Worm (Caenorhabditis elegans) whole organism, mixed stage, embryonic: ENCODE data around the gene C01G10.15.
A peak's percentile ranks its signal among the peaks of the same experiment; 100 is the strongest.
"Not testable (repeated sequence)": the region's sequence is repeated elsewhere in the genome, so short reads cannot be mapped to it uniquely, and the experiment has no call there.

Experiments
- bed-3 ChIP-seq: fragments of 200-800 bp; sonication (Bioruptor generic); optimal IDR thresholded peaks from 3 replicates; lab custom pipeline; 2018; ENCODE audit warnings: mild to moderate bottlenecking, missing genetic modification characterization, moderate library complexity, missing compliant biosample characterization
- blmp-1 ChIP-seq: fragments of 150-350 bp; optimal IDR thresholded peaks from 2 replicates; lab custom pipeline; 2014; ENCODE audit warnings: missing biosample characterization, missing genetic modification characterization
- ceh-83 ChIP-seq: fragments of 200-800 bp; sonication (Bioruptor generic); optimal IDR thresholded peaks from 2 replicates; lab custom pipeline; 2018; ENCODE audit warnings: mild to moderate bottlenecking, missing genetic modification characterization, missing compliant biosample characterization
- ces-1 ChIP-seq: fragments of 150-350 bp; optimal IDR thresholded peaks from 2 replicates; lab custom pipeline; 2014; ENCODE audit warnings: missing biosample characterization, missing genetic modification reagents, missing genetic modification characterization
- cnd-1 ChIP-seq: fragments of 200-800 bp; sonication (Bioruptor generic); optimal IDR thresholded peaks from 2 replicates; lab custom pipeline; 2018; ENCODE audit warnings: mild to moderate bottlenecking, missing genetic modification characterization, missing compliant biosample characterization
- elt-1 ChIP-seq: sonication (generic microtip); optimal IDR thresholded peaks from 2 replicates; lab custom pipeline; 2017; ENCODE audit warnings: missing genetic modification characterization, mild to moderate bottlenecking, missing compliant biosample characterization, antibody characterized with exemption, moderate library complexity, borderline replicate concordance; ENCODE audit not compliant: insufficient read depth
- elt-3 ChIP-seq: fragments of 150-350 bp; optimal IDR thresholded peaks from 2 replicates; lab custom pipeline; 2014; ENCODE audit warnings: missing biosample characterization, missing genetic modification characterization
- flh-1 ChIP-seq: fragments of 200-800 bp; sonication (Bioruptor generic); optimal IDR thresholded peaks from 2 replicates; lab custom pipeline; 2018; ENCODE audit warnings: mild to moderate bottlenecking, missing genetic modification characterization, moderate library complexity, missing compliant biosample characterization
- ham-2 ChIP-seq: fragments of 200-800 bp; sonication (Bioruptor generic); optimal IDR thresholded peaks from 2 replicates; lab custom pipeline; 2018; ENCODE audit warnings: mild to moderate bottlenecking, missing genetic modification characterization, missing compliant biosample characterization
- hlh-1 ChIP-seq: fragments of 150-350 bp; optimal IDR thresholded peaks from 2 replicates; lab custom pipeline; 2014; ENCODE audit warnings: missing biosample characterization, missing genetic modification reagents, missing genetic modification characterization
- lin-32 ChIP-seq: fragments of 200-800 bp; sonication (Bioruptor generic); optimal IDR thresholded peaks from 2 replicates; lab custom pipeline; 2018; ENCODE audit warnings: mild to moderate bottlenecking, missing genetic modification characterization, missing compliant biosample characterization
- lsy-2 ChIP-seq: fragments of 150-350 bp; optimal IDR thresholded peaks from 2 replicates; lab custom pipeline; 2014; ENCODE audit warnings: missing biosample characterization, missing genetic modification characterization
- mab-5 ChIP-seq: fragments of 150-350 bp; optimal IDR thresholded peaks from 2 replicates; lab custom pipeline; 2014; ENCODE audit warnings: missing biosample characterization, missing genetic modification characterization
- mep-1 ChIP-seq: fragments of 150-350 bp; optimal IDR thresholded peaks from 2 replicates; lab custom pipeline; 2017; ENCODE audit warnings: missing biosample characterization, missing genetic modification reagents, missing genetic modification characterization, inconsistent platforms
- mls-2 ChIP-seq: sonication (generic microtip); optimal IDR thresholded peaks from 2 replicates; lab custom pipeline; 2016; ENCODE audit warnings: mild to moderate bottlenecking, missing genetic modification characterization, moderate library complexity, missing compliant biosample characterization
- nhr-12 ChIP-seq: fragments of 150-350 bp; optimal IDR thresholded peaks from 2 replicates; lab custom pipeline; 2014; ENCODE audit warnings: missing biosample characterization, missing genetic modification characterization
- nhr-2 ChIP-seq: fragments of 150-350 bp; optimal IDR thresholded peaks from 2 replicates; lab custom pipeline; 2014; ENCODE audit warnings: missing biosample characterization, missing genetic modification characterization
- nhr-237 ChIP-seq: fragments of 150-350 bp; optimal IDR thresholded peaks from 2 replicates; lab custom pipeline; 2014; ENCODE audit warnings: missing biosample characterization, missing genetic modification characterization
- nhr-28 ChIP-seq: fragments of 150-350 bp; optimal IDR thresholded peaks from 2 replicates; lab custom pipeline; 2014; ENCODE audit warnings: missing biosample characterization, missing genetic modification characterization
- nhr-76 ChIP-seq: sonication (generic microtip); optimal IDR thresholded peaks from 2 replicates; lab custom pipeline; 2017; ENCODE audit warnings: missing biosample characterization, missing genetic modification characterization
- pha-4 ChIP-seq: fragments of 150-350 bp; optimal IDR thresholded peaks from 2 replicates; lab custom pipeline; 2018; ENCODE audit warnings: missing biosample characterization, missing genetic modification reagents, missing genetic modification characterization
- sem-2 ChIP-seq: fragments of 200-800 bp; sonication (Bioruptor generic); optimal IDR thresholded peaks from 2 replicates; lab custom pipeline; 2018; ENCODE audit warnings: mild to moderate bottlenecking, missing genetic modification characterization, missing compliant biosample characterization
- snpc-4 ChIP-seq: fragments of 150-350 bp; optimal IDR thresholded peaks from 2 replicates; lab custom pipeline; 2014; ENCODE audit warnings: missing biosample characterization, missing genetic modification characterization
- tbx-8 ChIP-seq: fragments of 200-800 bp; sonication (Bioruptor generic); optimal IDR thresholded peaks from 2 replicates; lab custom pipeline; 2018; ENCODE audit warnings: mild to moderate bottlenecking, missing genetic modification characterization, moderate library complexity, missing compliant biosample characterization
- unc-120 ChIP-seq: sonication (generic microtip); optimal IDR thresholded peaks from 2 replicates; lab custom pipeline; 2017; ENCODE audit warnings: missing genetic modification characterization, missing compliant biosample characterization; ENCODE audit not compliant: poor library complexity, severe bottlenecking
- unc-39 ChIP-seq: fragments of 150-350 bp; optimal IDR thresholded peaks from 2 replicates; lab custom pipeline; 2014; ENCODE audit warnings: missing biosample characterization, missing genetic modification characterization
- unc-62 ChIP-seq: fragments of 150-350 bp; optimal IDR thresholded peaks from 2 replicates; lab custom pipeline; 2014; ENCODE audit warnings: missing biosample characterization, missing genetic modification reagents, missing genetic modification characterization
- zip-8 ChIP-seq: fragments of 150-350 bp; optimal IDR thresholded peaks from 2 replicates; lab custom pipeline; 2014; ENCODE audit warnings: missing biosample characterization, missing genetic modification characterization

Gene C01G10.15

ce11 chrV:15105893-15106598 is 18.9 kb upstream of the C01G10.15 start, which contains the start of gene C01G10.14:
Gene C01G10.14 (minus strand): TSS chrV:15105943.
- not testable (repeated sequence) for TF ChIP-seq nhr-76 (tag; lab: Kevin White, UChicago); nhr-237 (tag; lab: Kevin White, UChicago); bed-3 (GFP tag; lab: Kevin White, UChicago)
- TF ChIP-seq, all 35 proteins: peak for 0; not testable (repeated sequence) for 35

DNA sequence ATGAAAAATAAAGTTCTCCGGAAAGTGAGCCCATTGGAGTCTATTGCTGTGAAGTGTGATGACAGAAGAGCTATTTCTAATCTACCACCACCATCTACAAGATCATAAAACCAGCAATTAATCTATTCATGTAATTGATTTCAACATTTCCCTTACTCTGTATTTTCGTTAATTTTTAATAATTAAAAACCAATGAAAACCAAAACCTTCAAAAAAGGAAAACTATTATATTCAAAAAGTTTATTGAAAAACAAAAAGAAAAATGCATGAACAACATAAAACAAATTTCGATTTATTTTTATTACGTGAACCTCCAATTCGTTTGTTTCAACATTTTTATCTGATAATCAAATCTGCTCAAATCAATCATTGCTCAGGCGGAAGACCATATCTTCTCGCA is 12.3 kb upstream of the C01G10.15 start, which contains the start of gene C01G10.1:
TSS of gene C01G10.1 (plus strand) at position 301 of the 400 bp plus-strand sequence.
- TF ChIP-seq elt-1 (tag; lab: Kevin White, UChicago): peak; percentile 7
- TF ChIP-seq snpc-4 (tag; lab: Kevin White, UChicago): no peak

ce11 chrV:15094749-15095148 is 7.6 kb upstream of the C01G10.15 start, which contains the start of gene srx-78:
Gene srx-78 (plus strand): TSS chrV:15095049.
- TF ChIP-seq bed-3 (GFP tag; lab: Kevin White, UChicago) (no peak), nhr-237 (tag; lab: Kevin White, UChicago) (no peak), ces-1 (GFP tag; lab: Kevin White, UChicago) (no peak), unc-39 (tag; lab: Kevin White, UChicago) (no peak), hlh-1 (tag; lab: Kevin White, UChicago) (no peak), unc-62 (no peak), flh-1 (no peak), pha-4 (tag; lab: Kevin White, UChicago) (no peak), mab-5 (no peak), ceh-83 (GFP tag; lab: Kevin White, UChicago) (no peak), unc-120 (no peak), mls-2 (tag; lab: Kevin White, UChicago) (no peak), elt-1 (tag; lab: Kevin White, UChicago) (no peak), lin-32 (GFP tag; lab: Kevin White, UChicago) (no peak), nhr-12 (tag; lab: Kevin White, UChicago) (no peak), mep-1 (no peak), nhr-2 (tag; lab: Kevin White, UChicago) (no peak), elt-3 (tag; lab: Kevin White, UChicago) (no peak), snpc-4 (tag; lab: Kevin White, UChicago) (no peak), ham-2 (GFP tag; lab: Kevin White, UChicago) (no peak)

ce11 chrV:15092666-15093065 is 5.6 kb upstream of the C01G10.15 start, which contains the start of gene txt-12:
Gene txt-12 (plus strand): TSS chrV:15092966.
- TF ChIP-seq lin-32 (GFP tag; lab: Kevin White, UChicago): no peak
- TF ChIP-seq nhr-76 (tag; lab: Kevin White, UChicago): no peak
- TF ChIP-seq ceh-83 (GFP tag; lab: Kevin White, UChicago): no peak
- no peak for TF ChIP-seq flh-1
- no peak for TF ChIP-seq elt-3 (tag; lab: Kevin White, UChicago)
- TF ChIP-seq pha-4 (tag; lab: Kevin White, UChicago): no peak
- no peak for TF ChIP-seq nhr-12 (tag; lab: Kevin White, UChicago)
- TF ChIP-seq nhr-2 (tag; lab: Kevin White, UChicago): no peak

ce11 chrV:15090457-15090856 is 3.4 kb upstream of the C01G10.15 start, which contains the start of gene C01G10.17:
Gene C01G10.17 (plus strand): TSS chrV:15090757.
- TF ChIP-seq mls-2 (tag; lab: Kevin White, UChicago): no peak
- no peak for TF ChIP-seq elt-3 (tag; lab: Kevin White, UChicago)
- TF ChIP-seq nhr-28 (tag; lab: Kevin White, UChicago): no peak
- no peak for TF ChIP-seq mep-1
- no peak for TF ChIP-seq bed-3 (GFP tag; lab: Kevin White, UChicago)
- no peak for TF ChIP-seq sem-2 (GFP tag; lab: Kevin White, UChicago)
- TF ChIP-seq ces-1 (GFP tag; lab: Kevin White, UChicago): no peak
- TF ChIP-seq blmp-1: no peak
- no peak for TF ChIP-seq elt-1 (tag; lab: Kevin White, UChicago)
- TF ChIP-seq flh-1: no peak
- TF ChIP-seq nhr-237 (tag; lab: Kevin White, UChicago): no peak
- no peak for TF ChIP-seq lin-32 (GFP tag; lab: Kevin White, UChicago)
- no peak for TF ChIP-seq ham-2 (GFP tag; lab: Kevin White, UChicago)
- TF ChIP-seq tbx-8: no peak
- no peak for TF ChIP-seq lsy-2
- no peak for TF ChIP-seq zip-8 (tag; lab: Kevin White, UChicago)
- no peak for TF ChIP-seq cnd-1 (tag; lab: Kevin White, UChicago)
